Worm (Caenorhabditis elegans): ENCODE results near the gene rnp-5.

The rnp-5 gene

DNA sequence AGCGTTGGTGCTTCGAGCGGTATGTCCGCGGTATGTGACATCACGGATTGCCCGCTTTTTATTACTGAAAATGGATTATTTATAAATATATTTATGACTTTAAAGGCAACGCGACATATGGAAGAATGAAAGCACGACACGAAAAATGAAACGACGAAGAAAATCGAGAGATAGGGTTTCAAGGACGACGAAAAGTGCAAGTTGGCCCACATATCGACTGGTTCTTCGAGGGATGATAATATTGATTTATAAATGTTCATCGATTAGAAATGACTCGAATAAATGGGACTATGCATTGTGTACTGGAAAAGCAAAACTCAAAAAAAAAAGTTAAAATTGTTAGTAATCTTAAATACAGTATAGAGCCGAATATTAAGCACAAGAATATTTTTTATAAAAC lies 33.0 kb upstream of the rnp-5 start, which contains the start of gene zer-1:
TSS of gene zer-1 (minus strand) at position 68 of the 400 bp plus-strand sequence.
- no peak for TF ChIP-seq mab-5 (tag; optimal IDR thresholded peaks at IDR 0.05)
- TF ChIP-seq sem-2 (GFP tag; optimal IDR thresholded peaks at IDR 0.05) = no peak
- no peak for TF ChIP-seq nhr-12 (tag; optimal IDR thresholded peaks at IDR 0.05)
- TF ChIP-seq blmp-1 (tag; optimal IDR thresholded peaks at IDR 0.05) = no peak
- TF ChIP-seq cnd-1 (tag; optimal IDR thresholded peaks at IDR 0.05) = no peak
- TF ChIP-seq unc-62 (GFP tag; optimal IDR thresholded peaks at IDR 0.05) = no peak
- no peak for TF ChIP-seq ceh-39 (tag; optimal IDR thresholded peaks at IDR 0.05)
- TF ChIP-seq unc-39 (tag; optimal IDR thresholded peaks at IDR 0.05) = no peak
- TF ChIP-seq mep-1 (tag; optimal IDR thresholded peaks at IDR 0.05) = no peak
- no peak for TF ChIP-seq hlh-1 (tag; optimal IDR thresholded peaks at IDR 0.05)
- no peak for TF ChIP-seq unc-120 (tag; optimal IDR thresholded peaks at IDR 0.05; ENCODE audit: poor library complexity, severe bottlenecking)
- no peak for TF ChIP-seq elt-1 (tag; optimal IDR thresholded peaks at IDR 0.05; ENCODE audit: borderline replicate concordance, insufficient read depth)
- TF ChIP-seq nhr-237 (tag; optimal IDR thresholded peaks at IDR 0.05) = no peak
- no peak for TF ChIP-seq bed-3 (GFP tag; optimal IDR thresholded peaks at IDR 0.05)
- no peak for TF ChIP-seq M03D4.4 (tag; optimal IDR thresholded peaks at IDR 0.05)
- TF ChIP-seq sptf-1 (tag; optimal IDR thresholded peaks at IDR 0.05) = no peak

DNA sequence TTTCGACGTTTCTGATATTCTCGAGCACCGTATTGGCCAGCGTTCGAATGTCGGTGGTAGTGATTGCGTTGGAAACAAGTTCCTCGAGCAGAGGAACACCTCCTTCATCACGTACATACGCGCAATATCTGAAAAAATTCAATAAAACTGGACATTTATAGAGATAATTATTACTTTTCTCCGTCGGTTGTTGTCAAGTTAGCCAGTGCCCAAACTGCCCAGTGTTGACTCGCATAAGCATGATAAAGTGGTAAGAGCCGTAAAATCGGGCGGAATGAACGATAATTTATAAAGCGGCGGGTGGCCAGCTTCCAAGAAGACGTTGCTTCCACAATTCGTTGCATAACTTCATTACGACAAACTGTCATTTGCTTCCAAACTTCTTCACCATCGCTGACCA lies 29.9 kb upstream of the rnp-5 start:
- no peak for TF ChIP-seq nhr-76 (tag; optimal IDR thresholded peaks at IDR 0.05)
- TF ChIP-seq elt-1 (tag; optimal IDR thresholded peaks at IDR 0.05; ENCODE audit: borderline replicate concordance, insufficient read depth) = no peak
- TF ChIP-seq bed-3 (GFP tag; optimal IDR thresholded peaks at IDR 0.05) = no peak
- no peak for TF ChIP-seq ztf-11 (tag; optimal IDR thresholded peaks at IDR 0.05)
- TF ChIP-seq flh-1 (GFP tag; optimal IDR thresholded peaks at IDR 0.05) = no peak
- no peak for TF ChIP-seq ces-1 (GFP tag; optimal IDR thresholded peaks at IDR 0.05)
- no peak for TF ChIP-seq mab-5 (tag; optimal IDR thresholded peaks at IDR 0.05)
- TF ChIP-seq ceh-43 (GFP tag; optimal IDR thresholded peaks at IDR 0.05) = no peak
- TF ChIP-seq lin-13 (tag; optimal IDR thresholded peaks at IDR 0.05) = no peak
- TF ChIP-seq nhr-2 (tag; optimal IDR thresholded peaks at IDR 0.05) = no peak
- TF ChIP-seq tbx-8 (GFP tag; optimal IDR thresholded peaks at IDR 0.05) = no peak
- no peak for TF ChIP-seq lin-32 (GFP tag; optimal IDR thresholded peaks at IDR 0.05)
- no peak for TF ChIP-seq drap-1 (GFP tag; optimal IDR thresholded peaks at IDR 0.05)
- TF ChIP-seq snpc-4 (tag; optimal IDR thresholded peaks at IDR 0.05) = no peak

DNA sequence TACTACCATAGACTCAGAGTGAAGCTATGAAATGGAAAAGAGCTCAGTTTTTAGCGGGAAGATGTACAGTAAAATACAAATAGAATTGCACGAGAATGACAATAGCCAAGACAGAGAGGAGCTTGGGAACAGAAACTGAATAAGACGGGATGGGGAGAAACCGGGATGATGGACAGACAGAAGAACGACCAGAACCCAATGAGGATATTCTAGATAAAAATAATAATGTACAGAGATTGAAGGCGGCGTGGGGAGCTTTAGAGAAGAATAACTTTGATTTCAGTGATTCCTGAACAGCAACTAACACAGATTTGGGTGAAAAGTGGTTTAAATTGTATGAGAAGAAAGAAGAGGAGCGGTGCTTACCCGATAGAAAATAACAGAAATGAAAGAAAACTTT lies 27.8 kb upstream of the rnp-5 start:
- TF ChIP-seq unc-120 (tag; optimal IDR thresholded peaks at IDR 0.05; ENCODE audit: poor library complexity, severe bottlenecking) = no peak
- no peak for TF ChIP-seq sem-2 (GFP tag; optimal IDR thresholded peaks at IDR 0.05)
- TF ChIP-seq mep-1 (tag; optimal IDR thresholded peaks at IDR 0.05) = no peak

DNA sequence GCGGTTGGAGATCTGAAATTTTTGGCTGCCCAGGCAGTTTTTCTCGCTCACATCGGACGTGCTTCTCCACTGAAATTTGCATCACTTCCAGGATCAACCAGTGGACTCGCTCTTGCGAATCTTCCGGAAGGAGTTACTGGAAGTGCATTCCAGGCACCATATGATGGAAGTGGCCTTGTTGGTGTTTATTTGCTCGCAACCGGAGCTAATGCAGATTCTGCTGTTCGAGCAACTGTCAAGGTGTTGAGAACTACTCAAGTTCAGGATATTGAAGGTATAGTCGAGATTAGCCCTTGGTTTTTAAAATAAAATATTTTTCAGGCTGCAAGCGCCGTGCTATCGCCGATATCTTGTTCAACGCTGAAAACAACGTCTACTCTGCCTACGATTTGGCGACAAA lies 27.1 kb upstream of the rnp-5 start:
- no peak for TF ChIP-seq drap-1 (GFP tag; optimal IDR thresholded peaks at IDR 0.05)
- no peak for TF ChIP-seq unc-39 (tag; optimal IDR thresholded peaks at IDR 0.05)
- no peak for TF ChIP-seq lsy-2 (tag; optimal IDR thresholded peaks at IDR 0.05)
- TF ChIP-seq M03D4.4 (tag; optimal IDR thresholded peaks at IDR 0.05) = no peak
- no peak for TF ChIP-seq nhr-28 (tag; optimal IDR thresholded peaks at IDR 0.05)
- TF ChIP-seq ceh-43 (GFP tag; optimal IDR thresholded peaks at IDR 0.05) = no peak
- TF ChIP-seq cnd-1 (tag; optimal IDR thresholded peaks at IDR 0.05) = no peak
- no peak for TF ChIP-seq elt-3 (tag; optimal IDR thresholded peaks at IDR 0.05)
- no peak for TF ChIP-seq hlh-1 (tag; optimal IDR thresholded peaks at IDR 0.05)
- no peak for TF ChIP-seq sptf-1 (tag; optimal IDR thresholded peaks at IDR 0.05)
- TF ChIP-seq ceh-39 (tag; optimal IDR thresholded peaks at IDR 0.05) = no peak
- no peak for TF ChIP-seq flh-1 (GFP tag; optimal IDR thresholded peaks at IDR 0.05)
- no peak for TF ChIP-seq mab-5 (tag; optimal IDR thresholded peaks at IDR 0.05)
- TF ChIP-seq ces-1 (GFP tag; optimal IDR thresholded peaks at IDR 0.05) = no peak
- TF ChIP-seq nhr-76 (tag; optimal IDR thresholded peaks at IDR 0.05) = no peak
- no peak for TF ChIP-seq lin-13 (tag; optimal IDR thresholded peaks at IDR 0.05)
- no peak for TF ChIP-seq ham-2 (GFP tag; optimal IDR thresholded peaks at IDR 0.05)
- no peak for TF ChIP-seq unc-120 (tag; optimal IDR thresholded peaks at IDR 0.05; ENCODE audit: poor library complexity, severe bottlenecking)

DNA sequence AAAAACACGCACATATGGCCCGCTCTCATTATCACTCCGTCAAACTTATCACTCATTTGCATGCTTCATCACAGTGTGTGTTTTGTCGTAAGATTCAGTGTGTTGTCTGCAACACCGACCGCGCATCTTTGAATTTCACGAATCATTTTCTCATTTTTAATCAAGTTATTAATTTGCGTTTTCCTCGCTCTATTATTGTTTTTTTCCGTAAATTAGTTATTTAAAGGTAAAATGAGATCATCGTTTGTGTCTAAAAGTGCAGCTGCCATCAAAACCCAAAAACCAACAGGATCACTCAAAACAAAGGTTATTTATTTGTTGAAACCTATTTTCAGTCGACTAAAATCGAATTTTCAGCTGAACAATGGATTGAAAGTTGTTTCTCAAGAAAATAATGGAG lies 25.9 kb upstream of the rnp-5 start, which contains the start of the genes T24C4.5 and ucr-2.3:
TSS of gene T24C4.5 (minus strand) at position 101 of the 400 bp plus-strand sequence.
TSS of gene ucr-2.3 (plus strand) at position 227 of the 400 bp plus-strand sequence.
- TF ChIP-seq bed-3 (GFP tag; optimal IDR thresholded peaks at IDR 0.05) = no peak
- no peak for TF ChIP-seq nhr-28 (tag; optimal IDR thresholded peaks at IDR 0.05)
- TF ChIP-seq zip-8 (tag; optimal IDR thresholded peaks at IDR 0.05) = no peak
- TF ChIP-seq nhr-76 (tag; optimal IDR thresholded peaks at IDR 0.05) = no peak
- TF ChIP-seq blmp-1 (tag; optimal IDR thresholded peaks at IDR 0.05) = no peak
